Worm (Caenorhabditis elegans) whole organism, mixed stage, embryonic: ENCODE data around the gene Y49E10.16.

Experiments
- cnd-1 ChIP-seq: fragments of 200-800 bp; sonication (Bioruptor generic); optimal IDR thresholded peaks from 2 replicates; lab custom pipeline; 2018; ENCODE audit warnings: mild to moderate bottlenecking, missing genetic modification characterization, missing compliant biosample characterization
- lsy-2 ChIP-seq: fragments of 150-350 bp; optimal IDR thresholded peaks from 2 replicates; lab custom pipeline; 2014; ENCODE audit warnings: missing biosample characterization, missing genetic modification characterization
- mls-2 ChIP-seq: sonication (generic microtip); optimal IDR thresholded peaks from 2 replicates; lab custom pipeline; 2016; ENCODE audit warnings: mild to moderate bottlenecking, missing genetic modification characterization, moderate library complexity, missing compliant biosample characterization
- nhr-12 ChIP-seq: fragments of 150-350 bp; optimal IDR thresholded peaks from 2 replicates; lab custom pipeline; 2014; ENCODE audit warnings: missing biosample characterization, missing genetic modification characterization
- nhr-237 ChIP-seq: fragments of 150-350 bp; optimal IDR thresholded peaks from 2 replicates; lab custom pipeline; 2014; ENCODE audit warnings: missing biosample characterization, missing genetic modification characterization
- nhr-76 ChIP-seq: sonication (generic microtip); optimal IDR thresholded peaks from 2 replicates; lab custom pipeline; 2017; ENCODE audit warnings: missing biosample characterization, missing genetic modification characterization
- pha-4 ChIP-seq: fragments of 150-350 bp; optimal IDR thresholded peaks from 2 replicates; lab custom pipeline; 2018; ENCODE audit warnings: missing biosample characterization, missing genetic modification reagents, missing genetic modification characterization
- snpc-4 ChIP-seq: fragments of 150-350 bp; optimal IDR thresholded peaks from 2 replicates; lab custom pipeline; 2014; ENCODE audit warnings: missing biosample characterization, missing genetic modification characterization
- unc-62 ChIP-seq: fragments of 150-350 bp; optimal IDR thresholded peaks from 2 replicates; lab custom pipeline; 2014; ENCODE audit warnings: missing biosample characterization, missing genetic modification reagents, missing genetic modification characterization
- ztf-11 ChIP-seq: fragments of 150-350 bp; optimal IDR thresholded peaks from 2 replicates; lab custom pipeline; 2014; ENCODE audit warnings: missing biosample characterization, missing genetic modification characterization

ce11 chrIII:12436215-12436614 lies 5.9 kb downstream of the Y49E10.16 start, which contains the start of gene fbxa-218:
- TF ChIP-seq nhr-76 (tag; lab: Kevin White, UChicago) (no peak), nhr-12 (no peak), unc-62 (GFP tag; lab: Kevin White, UChicago) (no peak), ztf-11 (tag; lab: Kevin White, UChicago) (no peak), pha-4 (tag; lab: Kevin White, UChicago) (no peak), mls-2 (no peak), nhr-237 (tag; lab: Kevin White, UChicago) (no peak), lsy-2 (tag; lab: Kevin White, UChicago) (no peak), snpc-4 (tag; lab: Kevin White, UChicago) (no peak), cnd-1 (no peak)
